Fruit fly (Drosophila melanogaster) whole organism, adult: Measurements from ENCODE around the gene CG14325.

ENCODE experiments used
- CG11617 ChIP-seq: fragments of 200-800 bp; sonication (Bioruptor generic); optimal IDR thresholded peaks from 2 replicates; lab custom pipeline; 2017; ENCODE audit warnings: mild to moderate bottlenecking, missing biosample characterization, missing genetic modification reagents, missing genetic modification characterization
- Hr96 ChIP-seq: fragments of 200-800 bp; sonication (Bioruptor generic); optimal IDR thresholded peaks from 2 replicates; lab custom pipeline; 2016; ENCODE audit warnings: missing biosample characterization, missing genetic modification characterization
- cic ChIP-seq: fragments of 200-800 bp; sonication (Bioruptor generic); optimal IDR thresholded peaks from 2 replicates; lab custom pipeline; 2017; ENCODE audit warnings: missing biosample characterization, mild to moderate bottlenecking, missing genetic modification characterization, moderate library complexity
- cnc ChIP-seq, 2 experiments: fragments of >200 bp; optimal IDR thresholded peaks; 2 replicates each; lab custom pipeline; 2017
- kay ChIP-seq: fragments of 200-800 bp; sonication (Bioruptor generic); peaks from one replicate; lab custom pipeline; 2016; ENCODE audit warnings: missing biosample characterization, missing genetic modification characterization, borderline replicate concordance
- ovo ChIP-seq: fragments of 200-800 bp; sonication (Bioruptor generic); optimal IDR thresholded peaks from 2 replicates; lab custom pipeline; 2016; ENCODE audit warnings: missing biosample characterization, missing genetic modification characterization
- toe ChIP-seq: fragments of 200-800 bp; sonication (Bioruptor generic); optimal IDR thresholded peaks from 2 replicates; lab custom pipeline; 2016; ENCODE audit warnings: missing biosample characterization, missing genetic modification characterization

DNA sequence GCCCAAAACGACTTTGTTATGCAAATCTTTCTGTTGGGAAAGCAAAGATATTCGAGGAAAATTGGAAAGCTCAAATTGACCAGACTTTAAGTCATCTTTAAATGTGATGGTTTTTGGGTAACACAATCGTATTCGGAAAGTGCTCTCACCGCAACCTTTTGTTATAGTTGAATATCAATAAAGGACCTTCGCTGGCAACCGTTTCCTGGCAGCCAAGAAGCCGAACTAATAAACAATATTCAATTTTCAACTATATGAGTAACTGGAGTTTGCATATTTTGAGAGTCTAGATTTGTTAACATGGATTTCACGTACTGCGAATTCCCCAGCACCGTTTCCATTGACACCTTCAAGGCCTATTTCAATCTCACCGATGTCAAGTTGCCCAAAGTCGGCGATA is at the start of gene CG14325:
- no peak for TF ChIP-seq kay (GFP tag; lab: Kevin White, UChicago)
- TF ChIP-seq Hr96 (GFP tag; lab: Kevin White, UChicago) = no peak
- no peak for TF ChIP-seq cnc (optimal IDR thresholded peaks at IDR 0.05; lab: Kevin White, UChicago)
- no peak for TF ChIP-seq CG11617 (GFP tag; lab: Kevin White, UChicago)
- TF ChIP-seq ovo (GFP tag; lab: Kevin White, UChicago) = no peak
- no peak for TF ChIP-seq cic (GFP tag; lab: Kevin White, UChicago)
- TF ChIP-seq toe (GFP tag; lab: Kevin White, UChicago) = no peak
